Worm (Caenorhabditis elegans) whole organism, midembryonic: ENCODE measurements around the gene F34D6.1.

ENCODE experiments used
- T22C8.4 ChIP-seq: fragments of 200-800 bp; sonication (Bioruptor generic); IDR thresholded peaks from 2 replicates; pipeline ENCODE4 v1.3.6; 2022; ENCODE audit warnings: missing genetic modification characterization, missing compliant biosample characterization
- cog-1 ChIP-seq: sonication (generic microtip); optimal IDR thresholded peaks from 2 replicates; lab custom pipeline; 2016; ENCODE audit warnings: missing genetic modification characterization, missing compliant biosample characterization
- flt-1 ChIP-seq: fragments of 200-800 bp; sonication (Bioruptor generic); IDR thresholded peaks from 2 replicates; pipeline ENCODE4 v1.3.6; 2022; ENCODE audit warnings: missing genetic modification characterization, missing compliant biosample characterization
- klf-2 ChIP-seq: fragments of 200-800 bp; sonication (Bioruptor generic); conservative IDR thresholded peaks from 2 replicates; pipeline ENCODE4 v1.3.6; 2022; ENCODE audit warnings: missing genetic modification reagents, missing genetic modification characterization, missing compliant biosample characterization
- med-1 ChIP-seq: sonication (generic microtip); optimal IDR thresholded peaks from 2 replicates; lab custom pipeline; 2017; ENCODE audit warnings: missing genetic modification characterization, mild to moderate bottlenecking, missing compliant biosample characterization, antibody characterized with exemption, missing genetic modification reagents; ENCODE audit not compliant: insufficient read depth
- ref-1 ChIP-seq: fragments of 200-800 bp; sonication (Bioruptor generic); conservative IDR thresholded peaks from 2 replicates; pipeline ENCODE4 v1.3.6; 2022; ENCODE audit warnings: missing genetic modification reagents, missing genetic modification characterization, missing compliant biosample characterization
- tab-1 ChIP-seq: fragments of 200-800 bp; sonication (Bioruptor generic); IDR thresholded peaks from 2 replicates; pipeline ENCODE4 v1.3.6; 2022; ENCODE audit warnings: missing genetic modification characterization, missing compliant biosample characterization
- ztf-23 ChIP-seq: fragments of 200-800 bp; sonication (Bioruptor generic); IDR thresholded peaks from 2 replicates; pipeline ENCODE4 v1.3.6; 2022; ENCODE audit warnings: missing genetic modification reagents, missing genetic modification characterization, missing compliant biosample characterization
- ztf-29 ChIP-seq: fragments of 200-800 bp; sonication (Bioruptor generic); IDR thresholded peaks from 2 replicates; pipeline ENCODE4 v1.3.6; 2022; ENCODE audit warnings: missing genetic modification reagents, missing genetic modification characterization, missing compliant biosample characterization

- TF ChIP-seq klf-2 (GFP tag; lab: Robert Waterston, UW) (no peak), ref-1 (GFP tag; lab: Robert Waterston, UW) (no peak), flt-1 (GFP tag; lab: Robert Waterston, UW) (no peak), ztf-29 (no peak), ztf-23 (no peak), cog-1 (tag; lab: Kevin White, UChicago) (no peak), tab-1 (no peak), med-1 (GFP tag; lab: Kevin White, UChicago) (no peak), T22C8.4 (no peak)
Observed at ce11 chrII:2649539-2649938, 31.5 kb downstream of the F34D6.1 start, which contains the start of the genes F22E5.13 and F22E5.6.
